Worm (Caenorhabditis elegans) whole organism, young adult: ENCODE measurements around the gene npp-26.

Experiments used
- B0261.1 ChIP-seq: sonication (generic microtip); optimal IDR thresholded peaks from 2 replicates; lab custom pipeline; 2016; ENCODE audit warnings: mild to moderate bottlenecking, missing genetic modification characterization, moderate library complexity, missing compliant biosample characterization
- C17E4.6 ChIP-seq: fragments of 200-800 bp; sonication (Bioruptor generic); IDR thresholded peaks from 2 replicates; pipeline ENCODE4 v1.3.6; 2022; ENCODE audit warnings: missing genetic modification reagents, missing genetic modification characterization, missing compliant biosample characterization
- F23B12.7 ChIP-seq: sonication (generic microtip); optimal IDR thresholded peaks from 2 replicates; lab custom pipeline; 2017; ENCODE audit warnings: missing genetic modification characterization, mild to moderate bottlenecking, missing compliant biosample characterization, antibody characterized with exemption, moderate library complexity; ENCODE audit not compliant: insufficient read depth
- F37B4.10 ChIP-seq: fragments of 200-800 bp; sonication (Bioruptor generic); IDR thresholded peaks from 2 replicates; pipeline ENCODE4 v1.3.6; 2022; ENCODE audit warnings: missing genetic modification characterization, missing compliant biosample characterization
- F39B2.1 ChIP-seq: fragments of 200-800 bp; sonication (Bioruptor generic); IDR thresholded peaks from 2 replicates; pipeline ENCODE4 v1.3.6; 2022; ENCODE audit warnings: missing genetic modification reagents, missing genetic modification characterization, missing compliant biosample characterization
- F52B5.7 ChIP-seq: sonication (generic microtip); optimal IDR thresholded peaks from 2 replicates; lab custom pipeline; 2016; ENCODE audit warnings: mild to moderate bottlenecking, missing genetic modification characterization, missing compliant biosample characterization
- F57C9.4 ChIP-seq: sonication (generic microtip); optimal IDR thresholded peaks from 2 replicates; lab custom pipeline; 2017; ENCODE audit warnings: mild to moderate bottlenecking, missing genetic modification characterization, missing compliant biosample characterization
- K11D2.4 ChIP-seq: fragments of 200-800 bp; sonication (Bioruptor generic); IDR thresholded peaks from 2 replicates; pipeline ENCODE4 v1.3.6; 2022; ENCODE audit warnings: missing genetic modification reagents, missing genetic modification characterization, missing compliant biosample characterization
- T26A5.8 ChIP-seq: sonication (generic microtip); optimal IDR thresholded peaks from 2 replicates; lab custom pipeline; 2016; ENCODE audit warnings: missing genetic modification characterization, missing compliant biosample characterization
- Y56A3A.18 ChIP-seq: fragments of 200-800 bp; sonication (Bioruptor generic); IDR thresholded peaks from 2 replicates; pipeline ENCODE4 v1.3.6; 2022; ENCODE audit warnings: missing genetic modification reagents, missing genetic modification characterization, missing compliant biosample characterization
- akir-1 ChIP-seq: fragments of 200-800 bp; sonication (Bioruptor generic); optimal IDR thresholded peaks from 2 replicates; lab custom pipeline; 2018; ENCODE audit warnings: mild to moderate bottlenecking, missing genetic modification characterization, moderate library complexity, missing compliant biosample characterization
- atf-7 ChIP-seq: sonication (generic microtip); optimal IDR thresholded peaks from 2 replicates; lab custom pipeline; 2017; ENCODE audit warnings: mild to moderate bottlenecking, missing genetic modification characterization, missing compliant biosample characterization
- athp-1 ChIP-seq: sonication (generic microtip); optimal IDR thresholded peaks from 2 replicates; lab custom pipeline; 2017; ENCODE audit warnings: mild to moderate bottlenecking, missing genetic modification characterization, missing compliant biosample characterization
- attf-5 ChIP-seq: fragments of 200-800 bp; sonication (Bioruptor generic); optimal IDR thresholded peaks from 2 replicates; lab custom pipeline; 2018; ENCODE audit warnings: mild to moderate bottlenecking, missing genetic modification characterization, missing compliant biosample characterization
- attf-6 ChIP-seq: fragments of 200-800 bp; sonication (Bioruptor generic); IDR thresholded peaks from 2 replicates; pipeline ENCODE4 v1.3.6; 2022; ENCODE audit warnings: missing genetic modification reagents, missing genetic modification characterization, missing compliant biosample characterization
- bed-1 ChIP-seq: fragments of 200-800 bp; sonication (Bioruptor generic); IDR thresholded peaks from 2 replicates; pipeline ENCODE4 v1.3.6; 2022; ENCODE audit warnings: missing genetic modification reagents, missing genetic modification characterization, missing compliant biosample characterization
- cebp-2 ChIP-seq: fragments of 200-800 bp; sonication (Bioruptor generic); IDR thresholded peaks from 2 replicates; pipeline ENCODE4 v1.3.6; 2022; ENCODE audit warnings: missing genetic modification characterization, missing compliant biosample characterization
- ceh-27 ChIP-seq: fragments of 200-800 bp; sonication (Bioruptor generic); optimal IDR thresholded peaks from 2 replicates; lab custom pipeline; 2018; ENCODE audit warnings: mild to moderate bottlenecking, missing genetic modification characterization, moderate library complexity, missing compliant biosample characterization
- ceh-40 ChIP-seq: fragments of 200-800 bp; sonication (Bioruptor generic); IDR thresholded peaks from 2 replicates; pipeline ENCODE4 v1.3.6; 2022; ENCODE audit warnings: missing genetic modification characterization, missing compliant biosample characterization
- ceh-79 ChIP-seq: sonication (generic microtip); optimal IDR thresholded peaks from 2 replicates; lab custom pipeline; 2017; ENCODE audit warnings: mild to moderate bottlenecking, missing genetic modification characterization, missing compliant biosample characterization
- egl-18 ChIP-seq: fragments of 200-800 bp; sonication (Bioruptor generic); IDR thresholded peaks from 2 replicates; pipeline ENCODE4 v1.3.6; 2022; ENCODE audit warnings: missing genetic modification reagents, missing genetic modification characterization, missing compliant biosample characterization
- egl-44 ChIP-seq: fragments of 200-800 bp; sonication (Bioruptor generic); IDR thresholded peaks from 2 replicates; pipeline ENCODE4 v1.3.6; 2022; ENCODE audit warnings: missing genetic modification reagents, missing genetic modification characterization, missing compliant biosample characterization
- egrh-3 ChIP-seq: fragments of 200-800 bp; sonication (Bioruptor generic); IDR thresholded peaks from 2 replicates; pipeline ENCODE4 v1.3.6; 2022; ENCODE audit warnings: missing genetic modification reagents, missing genetic modification characterization, missing compliant biosample characterization
- gei-17 ChIP-seq: fragments of 200-800 bp; sonication (Bioruptor generic); optimal IDR thresholded peaks from 2 replicates; lab custom pipeline; 2018; ENCODE audit warnings: mild to moderate bottlenecking, missing genetic modification characterization, missing compliant biosample characterization
- hmg-1.2 ChIP-seq: fragments of 200-800 bp; sonication (Bioruptor generic); IDR thresholded peaks from 2 replicates; pipeline ENCODE4 v1.3.6; 2022; ENCODE audit warnings: missing genetic modification reagents, missing genetic modification characterization, missing compliant biosample characterization
- hsf-1 ChIP-seq: fragments of 200-800 bp; sonication (Bioruptor generic); IDR thresholded peaks from 2 replicates; pipeline ENCODE4 v1.3.6; 2022; ENCODE audit warnings: missing genetic modification reagents, missing genetic modification characterization, missing compliant biosample characterization
- let-526 ChIP-seq: fragments of 200-800 bp; sonication (Bioruptor generic); IDR thresholded peaks from 2 replicates; pipeline ENCODE4 v1.3.6; 2022; ENCODE audit warnings: missing genetic modification reagents, missing genetic modification characterization, missing compliant biosample characterization
- lin-54 ChIP-seq: fragments of 200-800 bp; sonication (Bioruptor generic); optimal IDR thresholded peaks from 2 replicates; lab custom pipeline; 2018; ENCODE audit warnings: mild to moderate bottlenecking, missing genetic modification characterization, missing compliant biosample characterization
- madf-6 ChIP-seq: fragments of 200-800 bp; sonication (Bioruptor generic); IDR thresholded peaks from 2 replicates; pipeline ENCODE4 v1.3.6; 2022; ENCODE audit warnings: missing genetic modification reagents, missing genetic modification characterization, missing compliant biosample characterization
- mcd-1 ChIP-seq: fragments of 200-800 bp; sonication (Bioruptor generic); IDR thresholded peaks from 2 replicates; pipeline ENCODE4 v1.3.6; 2022; ENCODE audit warnings: missing genetic modification reagents, missing genetic modification characterization, missing compliant biosample characterization
- nhr-27 ChIP-seq: fragments of 200-800 bp; sonication (Bioruptor generic); optimal IDR thresholded peaks from 2 replicates; lab custom pipeline; 2018; ENCODE audit warnings: mild to moderate bottlenecking, missing genetic modification characterization, moderate library complexity, missing compliant biosample characterization
- pbrm-1 ChIP-seq: fragments of 200-800 bp; sonication (Bioruptor generic); IDR thresholded peaks from 2 replicates; pipeline ENCODE4 v1.3.6; 2022; ENCODE audit warnings: missing genetic modification reagents, missing genetic modification characterization, missing compliant biosample characterization
- pha-4 ChIP-seq: fragments of 150-350 bp; sonication (generic microtip); optimal IDR thresholded peaks from 2 replicates; lab custom pipeline; 2014; ENCODE audit warnings: missing biosample characterization, missing genetic modification reagents, missing genetic modification characterization
- rcor-1 ChIP-seq: fragments of 200-800 bp; sonication (Bioruptor generic); IDR thresholded peaks from 2 replicates; pipeline ENCODE4 v1.3.6; 2022; ENCODE audit warnings: missing genetic modification reagents, missing genetic modification characterization, missing compliant biosample characterization
- snpc-4 ChIP-seq, 5 experiments: fragments of 150-350 bp in 1 of 5; sonication (generic microtip) in 4 of 5; optimal IDR thresholded peaks; 2 replicates each; lab custom pipeline; 2014 to 2018; ENCODE audit warnings: missing genetic modification characterization in 5 of 5, missing biosample characterization in 3 of 5, antibody characterized with exemption in 2 of 5, mild to moderate bottlenecking in 2 of 5, missing compliant biosample characterization in 2 of 5, missing genotype in 2 of 5, moderate library complexity in 2 of 5, missing genetic modification reagents in 1 of 5
- tbp1 ChIP-seq: fragments of 200-800 bp; sonication (Bioruptor generic); optimal IDR thresholded peaks from 2 replicates; lab custom pipeline; 2018; ENCODE audit warnings: mild to moderate bottlenecking, missing genetic modification characterization, missing compliant biosample characterization
- tlf-1 ChIP-seq: fragments of 200-800 bp; sonication (Bioruptor generic); optimal IDR thresholded peaks from 2 replicates; lab custom pipeline; 2018; ENCODE audit warnings: mild to moderate bottlenecking, missing genetic modification characterization, missing compliant biosample characterization
- unc-130 ChIP-seq: sonication (generic microtip); optimal IDR thresholded peaks from 2 replicates; lab custom pipeline; 2016; ENCODE audit warnings: missing genetic modification reagents, missing genetic modification characterization, missing compliant biosample characterization
- ztf-18 ChIP-seq: sonication (generic microtip); optimal IDR thresholded peaks from 2 replicates; lab custom pipeline; 2016; ENCODE audit warnings: missing genotype, mild to moderate bottlenecking, missing genetic modification characterization, missing compliant biosample characterization
- ztf-25 ChIP-seq: fragments of 200-800 bp; sonication (Bioruptor generic); IDR thresholded peaks from 2 replicates; pipeline ENCODE4 v1.3.6; 2022; ENCODE audit warnings: missing genetic modification reagents, missing genetic modification characterization, missing compliant biosample characterization
- ztf-6 ChIP-seq: fragments of 200-800 bp; sonication (Bioruptor generic); IDR thresholded peaks from 2 replicates; pipeline ENCODE4 v1.3.6; 2022; ENCODE audit warnings: missing genetic modification reagents, missing genetic modification characterization, missing compliant biosample characterization

npp-26 gene

DNA sequence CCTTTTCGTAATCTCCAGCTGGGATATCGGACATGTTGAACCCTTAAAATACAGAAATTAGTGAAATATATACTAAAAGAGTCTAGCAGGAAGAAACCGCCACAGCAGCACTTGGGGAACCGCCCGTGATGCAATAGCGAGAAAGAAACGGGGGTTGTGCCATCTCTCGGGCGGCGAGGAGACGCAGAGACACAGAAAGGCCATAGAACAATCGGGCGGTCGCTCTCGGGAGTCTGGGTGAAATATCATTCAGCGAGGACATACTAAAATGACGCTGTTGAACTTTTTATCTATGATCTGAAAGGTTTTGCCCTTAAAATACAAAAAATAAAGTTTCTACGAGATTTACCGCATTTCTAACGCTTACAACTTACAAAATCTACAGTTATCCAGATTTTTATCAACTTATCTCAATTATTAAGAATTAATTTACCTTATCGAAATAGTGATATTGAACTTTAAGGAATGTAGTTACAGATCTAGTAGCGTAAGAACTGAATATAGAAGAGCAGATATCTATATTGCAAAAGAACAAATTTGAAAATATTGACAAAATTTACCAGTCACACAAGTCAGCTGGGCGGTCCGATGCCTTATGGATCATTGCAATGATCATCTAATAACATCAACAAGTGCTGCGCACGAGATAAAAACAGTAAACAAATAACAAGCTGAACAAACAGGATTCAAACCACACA lies 16.0 kb upstream of the npp-26 start, which contains the start of gene cyc-2.1 (continued):
- TF ChIP-seq ztf-6 (GFP tag; lab: Robert Waterston, UW) (0 out of 2 replicates have a peak, but pooled peaks have one; percentile 44), bed-1 (GFP tag; lab: Robert Waterston, UW) (no peak), athp-1 (tag; lab: Kevin White, UChicago) (peak; percentile 70), snpc-4 (GFP tag; optimal IDR thresholded peaks at IDR 0.05; lab: Kevin White, UChicago) (peak; percentile 30), snpc-4 (tag; optimal IDR thresholded peaks at IDR 0.05; lab: Kevin White, UChicago) (peak in 3 of 4 experiments; percentile 43 to 73 (median 59)), hmg-1.2 (GFP tag; lab: Robert Waterston, UW) (peak; percentile 69), F57C9.4 (no peak), mcd-1 (GFP tag; lab: Robert Waterston, UW) (peak; percentile 81), egl-44 (0 out of 2 replicates have a peak, but pooled peaks have one; percentile 39), C17E4.6 (GFP tag; lab: Robert Waterston, UW) (0 out of 2 replicates have a peak, but pooled peaks have one; percentile 13), Y56A3A.18 (GFP tag; lab: Robert Waterston, UW) (peak; percentile 47; the same call in 1 of the 2 replicates), atf-7 (tag; lab: Kevin White, UChicago) (peak; percentile 67), madf-6 (GFP tag; lab: Robert Waterston, UW) (peak; percentile 81), K11D2.4 (GFP tag; lab: Robert Waterston, UW) (0 out of 2 replicates have a peak, but pooled peaks have one; percentile 21), tbp1 (GFP tag; lab: Kevin White, UChicago) (peak; percentile 59), ceh-40 (GFP tag; lab: Robert Waterston, UW) (peak; percentile 49; the same call in 1 of the 2 replicates), cebp-2 (GFP tag; lab: Robert Waterston, UW) (0 out of 2 replicates have a peak, but pooled peaks have one; percentile 44), egrh-3 (GFP tag; lab: Robert Waterston, UW) (no peak), akir-1 (GFP tag; lab: Kevin White, UChicago) (no peak), unc-130 (GFP tag; lab: Kevin White, UChicago) (peak; percentile 43), let-526 (GFP tag; lab: Robert Waterston, UW) (no peak), T26A5.8 (tag; lab: Kevin White, UChicago) (no peak), ceh-79 (tag; lab: Kevin White, UChicago) (no peak), tlf-1 (peak; percentile 63), pha-4 (no peak), nhr-27 (peak; percentile 55), gei-17 (GFP tag; lab: Kevin White, UChicago) (no peak), F52B5.7 (peak; percentile 37), F39B2.1 (peak; percentile 83), ceh-27 (peak; percentile 20), F23B12.7 (tag; lab: Kevin White, UChicago) (peak; percentile 71), ztf-18 (tag; lab: Kevin White, UChicago) (peak; percentile 88), B0261.1 (tag; lab: Kevin White, UChicago) (peak; percentile 20), egl-18 (GFP tag; lab: Robert Waterston, UW) (0 out of 2 replicates have a peak, but pooled peaks have one; percentile 4), F37B4.10 (GFP tag; lab: Robert Waterston, UW) (no peak), hsf-1 (GFP tag; lab: Robert Waterston, UW) (peak; percentile 83), attf-5 (GFP tag; lab: Kevin White, UChicago) (peak; percentile 92), pbrm-1 (peak; percentile 52), attf-6 (GFP tag; lab: Robert Waterston, UW) (peak; percentile 84), rcor-1 (GFP tag; lab: Robert Waterston, UW) (peak; percentile 61; the same call in 1 of the 2 replicates), lin-54 (GFP tag; lab: Kevin White, UChicago) (peak; percentile 71), ztf-25 (no peak)
